Worm (Caenorhabditis elegans): ENCODE results near the gene T10C6.7.
A peak's percentile ranks its signal among the peaks of the same experiment; 100 is the strongest.

T10C6.7 gene

ce11 chrV:16009564-16009963, 21.9 kb downstream of the T10C6.7 start, which contains the start of gene str-233:
TSS of gene str-233 (minus strand) at chrV:16009664.
- no peak for TF ChIP-seq Y22D7AL.16 (tag; optimal IDR thresholded peaks at IDR 0.05)
- no peak for TF ChIP-seq zip-5 (tag; optimal IDR thresholded peaks at IDR 0.05)
- no peak for TF ChIP-seq odd-2 (tag; optimal IDR thresholded peaks at IDR 0.05)
- TF ChIP-seq K09A11.1 (tag; optimal IDR thresholded peaks at IDR 0.05; ENCODE audit: insufficient read depth): no peak
- TF ChIP-seq ceh-45 (GFP tag; IDR thresholded peaks at IDR 0.05): no peak
- TF ChIP-seq ceh-9 (tag; optimal IDR thresholded peaks at IDR 0.05): no peak
- TF ChIP-seq nhr-11 (tag; optimal IDR thresholded peaks at IDR 0.05): no peak

ce11 chrV:16007505-16007904, 24.0 kb downstream of the T10C6.7 start, which contains the start of gene str-231:
TSS of gene str-231 (minus strand) at chrV:16007605.
- TF ChIP-seq npax-4 (tag; optimal IDR thresholded peaks at IDR 0.05) (no peak), che-1 (tag; optimal IDR thresholded peaks at IDR 0.05) (no peak), syd-9 (tag; optimal IDR thresholded peaks at IDR 0.05) (no peak), pax-1 (tag; optimal IDR thresholded peaks at IDR 0.05) (no peak), pat-9 (tag; optimal IDR thresholded peaks at IDR 0.05) (no peak), ceh-24 (tag; optimal IDR thresholded peaks at IDR 0.05) (no peak), pha-2 (tag; optimal IDR thresholded peaks at IDR 0.05) (no peak), nfya-1 (tag; optimal IDR thresholded peaks at IDR 0.05) (no peak), T23F11.4 (GFP tag; optimal IDR thresholded peaks at IDR 0.05) (no peak), zip-5 (tag; optimal IDR thresholded peaks at IDR 0.05) (no peak), tbx-7 (tag; optimal IDR thresholded peaks at IDR 0.05) (no peak), pros-1 (tag; optimal IDR thresholded peaks at IDR 0.05) (no peak)

- TF ChIP-seq nfya-1 (tag; optimal IDR thresholded peaks at IDR 0.05): no peak
- no peak for TF ChIP-seq rnt-1 (tag; optimal IDR thresholded peaks at IDR 0.05)
- TF ChIP-seq ceh-24 (tag; optimal IDR thresholded peaks at IDR 0.05): no peak
- no peak for TF ChIP-seq K09A11.1 (tag; optimal IDR thresholded peaks at IDR 0.05; ENCODE audit: insufficient read depth)
- TF ChIP-seq unc-55 (GFP tag; optimal IDR thresholded peaks at IDR 0.05): no peak
- TF ChIP-seq elt-4 (tag; optimal IDR thresholded peaks at IDR 0.05): no peak
- no peak for TF ChIP-seq ceh-30 (tag; optimal IDR thresholded peaks at IDR 0.05)
- TF ChIP-seq ceh-48 (tag; optimal IDR thresholded peaks at IDR 0.05): no peak
- no peak for TF ChIP-seq ztf-16 (tag; optimal IDR thresholded peaks at IDR 0.05)
- TF ChIP-seq ref-2 (tag; optimal IDR thresholded peaks at IDR 0.05): no peak
- TF ChIP-seq ceh-31 (tag; optimal IDR thresholded peaks at IDR 0.05): no peak
- TF ChIP-seq hlh-6 (tag; optimal IDR thresholded peaks at IDR 0.05): no peak
- no peak for TF ChIP-seq pha-4 (tag; optimal IDR thresholded peaks at IDR 0.05)
- no peak for TF ChIP-seq fkh-6 (tag; optimal IDR thresholded peaks at IDR 0.05)
- TF ChIP-seq ceh-34 (tag; optimal IDR thresholded peaks at IDR 0.05): no peak
- TF ChIP-seq ceh-18 (tag; optimal IDR thresholded peaks at IDR 0.05): no peak
- no peak for TF ChIP-seq tbx-2 (tag; optimal IDR thresholded peaks at IDR 0.05)
- no peak for TF ChIP-seq lin-11 (tag; optimal IDR thresholded peaks at IDR 0.05)
Measured at ce11 chrV:16002288-16002687, 29.2 kb downstream of the T10C6.7 start, which contains the start of gene nhr-63. TSS of gene nhr-63 (plus strand) at chrV:16002588.

- TF ChIP-seq hlh-30 (tag; optimal IDR thresholded peaks at IDR 0.05; ENCODE audit: insufficient read depth) (peak; percentile 15), ceh-2 (tag; optimal IDR thresholded peaks at IDR 0.05) (no peak)
Measured at ce11 chrV:16000433-16000832, 31.1 kb downstream of the T10C6.7 start, which contains the start of gene nhr-50. TSS of gene nhr-50 (minus strand) at chrV:16000631.

ce11 chrV:15996655-15997186, 34.8 kb downstream of the T10C6.7 start, which contains the start of the genes C06C6.9 and C06C6.8:
TSS of gene C06C6.9 (minus strand) at chrV:15996755.
TSS of gene C06C6.8 (plus strand) at chrV:15997136.
- TF ChIP-seq K02D7.2 (tag; optimal IDR thresholded peaks at IDR 0.05) (no peak), lim-6 (tag; optimal IDR thresholded peaks at IDR 0.05) (no peak)

All from whole organism, late embryonic.